Fruit fly (Drosophila melanogaster) whole organism, prepupa: ENCODE results near the gene Z600.
A peak's percentile ranks its signal among the peaks of the same experiment; 100 is the strongest.

ENCODE experiments used
- CG15336 ChIP-seq: fragments of 200-800 bp; sonication (Bioruptor generic); IDR thresholded peaks from 2 replicates; pipeline ENCODE4 v1.3.6; 2022; ENCODE audit warnings: missing biosample characterization, missing genetic modification characterization
- CG6276 ChIP-seq: fragments of 200-800 bp; sonication (Bioruptor generic); optimal IDR thresholded peaks from 2 replicates; lab custom pipeline; 2017; ENCODE audit warnings: missing biosample characterization, mild to moderate bottlenecking, missing genetic modification characterization
- CG6792 ChIP-seq: fragments of 200-800 bp; sonication (Bioruptor generic); optimal IDR thresholded peaks from 3 replicates; lab custom pipeline; 2016; ENCODE audit warnings: missing biosample characterization, missing genetic modification characterization
- CG7368 ChIP-seq: fragments of 200-800 bp; sonication (Bioruptor generic); optimal IDR thresholded peaks from 3 replicates; lab custom pipeline; 2016; ENCODE audit warnings: missing biosample characterization, missing genetic modification characterization
- CG8119 ChIP-seq: fragments of 200-800 bp; sonication (Bioruptor generic); IDR thresholded peaks from 3 replicates; pipeline ENCODE4 v1.3.6; 2022; ENCODE audit warnings: missing biosample characterization, missing genetic modification characterization
- CG9139 ChIP-seq: fragments of 200-800 bp; sonication (Bioruptor generic); optimal IDR thresholded peaks from 3 replicates; lab custom pipeline; 2017; ENCODE audit warnings: missing biosample characterization, mild to moderate bottlenecking, missing genetic modification characterization
- Eip93F ChIP-seq: fragments of 200-800 bp; sonication (Bioruptor generic); optimal IDR thresholded peaks from 2 replicates; lab custom pipeline; 2016; ENCODE audit warnings: missing biosample characterization, mild to moderate bottlenecking, missing genetic modification characterization
- Hr39 ChIP-seq: fragments of 200-800 bp; sonication (Bioruptor generic); optimal IDR thresholded peaks from 2 replicates; lab custom pipeline; 2016; ENCODE audit warnings: missing biosample characterization, missing genetic modification characterization
- Lpt ChIP-seq: fragments of 200-800 bp; sonication (Bioruptor generic); optimal IDR thresholded peaks from 3 replicates; lab custom pipeline; 2016; ENCODE audit warnings: missing biosample characterization, missing genetic modification characterization
- Sox102F ChIP-seq: fragments of 200-800 bp; sonication (Bioruptor generic); optimal IDR thresholded peaks from 2 replicates; lab custom pipeline; 2016; ENCODE audit warnings: missing biosample characterization, mild to moderate bottlenecking, missing genetic modification characterization
- fd59A ChIP-seq: fragments of 200-800 bp; sonication (Bioruptor generic); optimal IDR thresholded peaks from 2 replicates; lab custom pipeline; 2017; ENCODE audit warnings: missing biosample characterization, mild to moderate bottlenecking, missing genetic modification characterization, missing genetic modification reagents
- fd85E ChIP-seq: fragments of 200-800 bp; sonication (Bioruptor generic); optimal IDR thresholded peaks from 3 replicates; lab custom pipeline; 2016; ENCODE audit warnings: missing biosample characterization, missing genetic modification characterization
- salr ChIP-seq, 2 experiments: fragments of 200-800 bp; sonication (Bioruptor generic); optimal IDR thresholded peaks; 3 replicates each; lab custom pipeline; 2016 to 2018; ENCODE audit warnings: missing biosample characterization in 2 of 2, missing genetic modification characterization in 2 of 2, mild to moderate bottlenecking in 1 of 2
- svp ChIP-seq: fragments of 200-800 bp; sonication (Bioruptor generic); peaks from one replicate; lab custom pipeline; 2016; ENCODE audit warnings: missing biosample characterization, missing genetic modification characterization

DNA sequence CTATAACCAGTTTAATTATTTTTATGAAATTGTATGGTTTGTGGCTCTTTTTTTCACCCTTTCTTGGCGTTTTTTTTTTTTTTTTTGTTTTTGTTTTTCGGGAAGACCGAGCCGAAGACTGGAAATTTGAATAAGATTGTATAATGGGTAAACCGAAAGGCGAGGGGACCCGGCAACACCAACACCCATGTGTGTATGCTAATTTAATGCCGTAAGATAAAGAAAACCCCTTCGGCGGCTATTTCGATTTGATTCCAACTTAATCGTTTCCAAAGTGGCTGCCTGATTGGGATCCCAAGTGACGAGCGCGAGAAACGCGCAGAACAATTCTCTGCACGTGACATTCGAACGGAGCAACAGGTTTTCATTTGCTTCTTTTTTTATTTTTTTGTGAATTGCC lies 34.6 kb downstream of the Z600 start:
- TF ChIP-seq CG8119 (GFP tag; lab: Robert Waterston, UW) = 0 out of 3 replicates have a peak, but pooled peaks have one; percentile 40
- TF ChIP-seq salr (GFP tag; optimal IDR thresholded peaks at IDR 0.05; lab: Kevin White, UChicago) = no peak
- no peak for TF ChIP-seq Hr39 (GFP tag; lab: Kevin White, UChicago)
- TF ChIP-seq Lpt (GFP tag; lab: Kevin White, UChicago) = no peak
- no peak for TF ChIP-seq svp
- no peak for TF ChIP-seq CG6276
- TF ChIP-seq Sox102F (GFP tag; lab: Kevin White, UChicago) = no peak
- peak; percentile 27; the same call in 1 of the 2 replicates for TF ChIP-seq CG15336 (GFP tag; lab: Robert Waterston, UW)
- TF ChIP-seq CG6792 = no peak
- no peak for TF ChIP-seq Eip93F (GFP tag; lab: Kevin White, UChicago)
- TF ChIP-seq fd85E (GFP tag; lab: Kevin White, UChicago) = no peak
- TF ChIP-seq fd59A = no peak
- no peak for TF ChIP-seq CG9139
- no peak for TF ChIP-seq CG7368 (GFP tag; lab: Kevin White, UChicago)
